Fruit fly (Drosophila melanogaster) whole organism, wandering third instar larva: ENCODE data around the gene tmod.

Experiments used
- CG9705 ChIP-seq: fragments of 200-800 bp; sonication (Bioruptor generic); optimal IDR thresholded peaks from 2 replicates; lab custom pipeline; 2018; ENCODE audit warnings: missing biosample characterization, mild to moderate bottlenecking, missing genetic modification characterization
- jim ChIP-seq: fragments of 175-275, 200-325 bp; sonication (Bioruptor generic); optimal IDR thresholded peaks from 2 replicates; lab custom pipeline; 2016; ENCODE audit warnings: missing biosample characterization, mild to moderate bottlenecking, missing genetic modification characterization
- pan ChIP-seq: fragments of >200 bp; optimal IDR thresholded peaks from 2 replicates; lab custom pipeline; 2017
- sage ChIP-seq: fragments of 200-800 bp; sonication (Bioruptor generic); optimal IDR thresholded peaks from 2 replicates; lab custom pipeline; 2016; ENCODE audit warnings: missing biosample characterization, mild to moderate bottlenecking, missing genetic modification characterization
- usp ChIP-seq: fragments of >200 bp; optimal IDR thresholded peaks from 2 replicates; lab custom pipeline; 2017; ENCODE audit warnings: missing biosample characterization, missing genetic modification characterization

DNA sequence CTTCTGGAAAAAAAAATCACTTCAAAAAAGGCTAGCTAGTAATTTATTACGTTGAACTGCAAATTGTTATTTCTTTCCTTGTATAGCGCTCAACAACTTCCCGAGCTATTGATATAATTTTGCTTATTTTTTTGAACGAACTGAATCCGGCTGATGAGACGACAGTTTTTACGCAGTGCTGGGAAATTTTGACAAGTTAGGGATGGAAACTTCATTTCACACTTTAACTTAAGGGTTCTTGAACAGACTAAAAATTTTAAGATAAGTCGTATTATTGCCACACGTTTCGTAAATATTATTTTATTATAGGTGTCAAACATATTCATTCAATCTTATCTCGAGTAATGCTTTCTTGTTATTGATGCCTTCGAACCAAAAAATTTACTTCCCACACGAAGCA is 51.1 kb downstream of the tmod start, which contains the start of gene Rpt6R:
- TF ChIP-seq pan (lab: Kevin White, UChicago) (no peak), jim (GFP tag; lab: Kevin White, UChicago) (no peak), sage (GFP tag; lab: Kevin White, UChicago) (no peak), CG9705 (GFP tag; lab: Kevin White, UChicago) (no peak), usp (GFP tag; lab: Kevin White, UChicago) (no peak)
